Fruit fly (Drosophila melanogaster) whole organism, embryonic: Measurements from ENCODE around the gene CG17154.
A peak's percentile ranks its signal among the peaks of the same experiment; 100 is the strongest.

Source experiments
- Asciz ChIP-seq: fragments of 200-800 bp; sonication (Bioruptor generic); optimal IDR thresholded peaks from 2 replicates; lab custom pipeline; 2017; ENCODE audit warnings: missing biosample characterization, mild to moderate bottlenecking, missing genetic modification characterization, missing genetic modification reagents
- Atf6 ChIP-seq: fragments of 200-800 bp; sonication (Bioruptor generic); IDR thresholded peaks from 2 replicates; pipeline ENCODE4 v1.3.6; 2022; ENCODE audit warnings: missing biosample characterization, missing genetic modification characterization
- B-H1 ChIP-seq: fragments of 200-800 bp; sonication (Bioruptor generic); IDR thresholded peaks from 3 replicates; pipeline ENCODE4 v1.3.6; 2022; ENCODE audit warnings: missing biosample characterization, missing genetic modification characterization
- CG10209 ChIP-seq: fragments of 200-800 bp; sonication (Bioruptor generic); optimal IDR thresholded peaks from 3 replicates; lab custom pipeline; 2017; ENCODE audit warnings: missing biosample characterization, mild to moderate bottlenecking, missing genetic modification characterization, missing genetic modification reagents
- CG10462 ChIP-seq: fragments of 200-800 bp; sonication (Bioruptor generic); optimal IDR thresholded peaks from 2 replicates; lab custom pipeline; 2016; ENCODE audit warnings: missing biosample characterization, missing genetic modification characterization
- CG10543 ChIP-seq: fragments of 200-800 bp; sonication (Bioruptor generic); optimal IDR thresholded peaks from 3 replicates; lab custom pipeline; 2017; ENCODE audit warnings: missing biosample characterization, mild to moderate bottlenecking, missing genetic modification characterization, moderate library complexity
- CG13123 ChIP-seq: fragments of 200-800 bp; sonication (Bioruptor generic); optimal IDR thresholded peaks from 2 replicates; lab custom pipeline; 2016; ENCODE audit warnings: missing biosample characterization, missing genetic modification characterization
- CG13775 ChIP-seq: fragments of 200-800 bp; sonication (Bioruptor generic); optimal IDR thresholded peaks from 3 replicates; lab custom pipeline; 2017; ENCODE audit warnings: missing biosample characterization, mild to moderate bottlenecking, missing genetic modification characterization
- CG14441 ChIP-seq: fragments of 200-800 bp; sonication (Bioruptor generic); IDR thresholded peaks from 2 replicates; pipeline ENCODE4 v1.3.6; 2022; ENCODE audit warnings: missing biosample characterization, missing genetic modification characterization
- CG15514 ChIP-seq: fragments of 200-800 bp; sonication (Bioruptor generic); optimal IDR thresholded peaks from 3 replicates; lab custom pipeline; 2017; ENCODE audit warnings: missing biosample characterization, missing genetic modification characterization, mild to moderate bottlenecking, moderate library complexity, missing genetic modification reagents
- CG1792 ChIP-seq: fragments of 200-800 bp; sonication (Bioruptor generic); optimal IDR thresholded peaks from 2 replicates; lab custom pipeline; 2016; ENCODE audit warnings: missing biosample characterization, missing genetic modification characterization
- CG18262 ChIP-seq: fragments of 200-800 bp; optimal IDR thresholded peaks from 3 replicates; lab custom pipeline; 2019; ENCODE audit warnings: missing biosample characterization, mild to moderate bottlenecking, missing genetic modification characterization, moderate library complexity
- CG1832 ChIP-seq: fragments of 200-800 bp; sonication (Bioruptor generic); optimal IDR thresholded peaks from 2 replicates; lab custom pipeline; 2017; ENCODE audit warnings: missing biosample characterization, mild to moderate bottlenecking, missing genetic modification characterization, inconsistent platforms
- CG18764 ChIP-seq: fragments of 200-800 bp; sonication (Bioruptor generic); optimal IDR thresholded peaks from 3 replicates; lab custom pipeline; 2016; ENCODE audit warnings: missing biosample characterization, missing genetic modification characterization
- CG3163 ChIP-seq: fragments of 200-800 bp; sonication (Bioruptor generic); optimal IDR thresholded peaks from 3 replicates; lab custom pipeline; 2016; ENCODE audit warnings: missing biosample characterization, missing genetic modification characterization
- CG32532 ChIP-seq: fragments of 200-800 bp; sonication (Bioruptor generic); IDR thresholded peaks from 2 replicates; pipeline ENCODE4 v1.3.6; 2022; ENCODE audit warnings: missing biosample characterization, missing genetic modification characterization
- CG34224 ChIP-seq: fragments of 200-800 bp; sonication (Bioruptor generic); IDR thresholded peaks from 3 replicates; pipeline ENCODE4 v1.3.6; 2022; ENCODE audit warnings: missing biosample characterization, missing genetic modification characterization; ENCODE audit not compliant: partially characterized antibody
- CG7271 ChIP-seq: fragments of 200-800 bp; sonication (Bioruptor generic); optimal IDR thresholded peaks from 2 replicates; lab custom pipeline; 2018; ENCODE audit warnings: missing biosample characterization, mild to moderate bottlenecking, missing genetic modification characterization, moderate library complexity
- CG8359 ChIP-seq: fragments of 200-800 bp; sonication (Bioruptor generic); optimal IDR thresholded peaks from 2 replicates; lab custom pipeline; 2017; ENCODE audit warnings: missing biosample characterization, mild to moderate bottlenecking, missing genetic modification characterization, borderline replicate concordance
- CG8388 ChIP-seq: fragments of 200-800 bp; sonication (Bioruptor generic); optimal IDR thresholded peaks from 2 replicates; lab custom pipeline; 2019; ENCODE audit warnings: missing biosample characterization, mild to moderate bottlenecking, missing genetic modification characterization, moderate library complexity
- CTCF ChIP-seq: fragments of 200-800 bp; sonication (Bioruptor generic); optimal IDR thresholded peaks from 2 replicates; lab custom pipeline; 2017; ENCODE audit warnings: missing biosample characterization, mild to moderate bottlenecking, missing genetic modification characterization, moderate library complexity
- CkIIα-i1 ChIP-seq: fragments of 200-800 bp; sonication (Bioruptor generic); IDR thresholded peaks from 2 replicates; pipeline ENCODE4 v1.3.6; 2022; ENCODE audit warnings: missing biosample characterization, missing genetic modification characterization
- Dad ChIP-seq: fragments of 200-800 bp; sonication (Bioruptor generic); optimal IDR thresholded peaks from 3 replicates; lab custom pipeline; 2016; ENCODE audit warnings: missing biosample characterization, missing genetic modification characterization
- Deaf1 ChIP-seq: fragments of 200-800 bp; optimal IDR thresholded peaks from 3 replicates; lab custom pipeline; 2019; ENCODE audit warnings: missing biosample characterization, mild to moderate bottlenecking, missing genetic modification characterization, moderate library complexity
- Dp ChIP-seq: fragments of 200-800 bp; sonication (Bioruptor generic); optimal IDR thresholded peaks from 2 replicates; lab custom pipeline; 2018; ENCODE audit warnings: missing biosample characterization, mild to moderate bottlenecking, missing genetic modification characterization, moderate library complexity
- H2.0 ChIP-seq: fragments of 200-800 bp; sonication (Bioruptor generic); IDR thresholded peaks from 2 replicates; pipeline ENCODE4 v1.3.6; 2022; ENCODE audit warnings: missing biosample characterization, missing genetic modification characterization
- Hr3 ChIP-seq: fragments of 200-800 bp; sonication (Bioruptor generic); optimal IDR thresholded peaks from 3 replicates; lab custom pipeline; 2016; ENCODE audit warnings: missing biosample characterization, missing genetic modification characterization
- Jarid2 ChIP-seq: fragments of 200-800 bp; sonication (Bioruptor generic); optimal IDR thresholded peaks from 3 replicates; lab custom pipeline; 2017; ENCODE audit warnings: mild to moderate bottlenecking, missing biosample characterization, missing genetic modification reagents, missing genetic modification characterization
- Mrtf ChIP-seq: fragments of 200-800 bp; sonication (Bioruptor generic); IDR thresholded peaks from 3 replicates; pipeline ENCODE4 v1.3.6; 2022; ENCODE audit warnings: missing biosample characterization, missing genetic modification characterization
- NK7.1 ChIP-seq: fragments of 200-800 bp; sonication (Bioruptor generic); optimal IDR thresholded peaks from 3 replicates; lab custom pipeline; 2016; ENCODE audit warnings: missing biosample characterization, missing genetic modification characterization
- Neu2 ChIP-seq: fragments of 200-800 bp; sonication (Bioruptor generic); optimal IDR thresholded peaks from 3 replicates; lab custom pipeline; 2016; ENCODE audit warnings: missing biosample characterization, missing genetic modification characterization, borderline replicate concordance
- Rx ChIP-seq: fragments of 200-800 bp; sonication (Bioruptor generic); IDR thresholded peaks from 2 replicates; pipeline ENCODE4 v1.3.6; 2022; ENCODE audit warnings: missing biosample characterization, missing genetic modification characterization
- Tbp ChIP-seq: fragments of >200 bp; optimal IDR thresholded peaks from 2 replicates; lab custom pipeline; 2018; ENCODE audit warnings: missing biosample characterization, missing genetic modification characterization
- al ChIP-seq: fragments of 200-800 bp; sonication (Bioruptor generic); IDR thresholded peaks from 2 replicates; pipeline ENCODE4 v1.3.6; 2022; ENCODE audit warnings: missing biosample characterization, missing genetic modification characterization
- ap ChIP-seq: fragments of 200-800 bp; sonication (Bioruptor generic); IDR thresholded peaks from 2 replicates; pipeline ENCODE4 v1.3.6; 2022; ENCODE audit warnings: missing biosample characterization, missing genetic modification characterization
- ase ChIP-seq: fragments of 200-800 bp; sonication (Bioruptor generic); IDR thresholded peaks from 3 replicates; pipeline ENCODE4 v1.3.6; 2022; ENCODE audit warnings: missing biosample characterization, missing genetic modification characterization
- ash1 ChIP-seq: fragments of 200-800 bp; sonication (Bioruptor generic); optimal IDR thresholded peaks from 2 replicates; lab custom pipeline; 2018; ENCODE audit warnings: missing biosample characterization, mild to moderate bottlenecking, missing genetic modification characterization
- btn ChIP-seq: fragments of 200-800 bp; sonication (Bioruptor generic); optimal IDR thresholded peaks from 2 replicates; lab custom pipeline; 2016; ENCODE audit warnings: missing biosample characterization, missing genetic modification characterization
- chif ChIP-seq, 2 experiments: fragments of 200-800 bp; sonication (Bioruptor generic); optimal IDR thresholded peaks; 3 replicates each; lab custom pipeline; 2016; ENCODE audit warnings: missing biosample characterization in 2 of 2, missing genetic modification characterization in 2 of 2
- crc ChIP-seq: fragments of 200-800 bp; sonication (Bioruptor generic); optimal IDR thresholded peaks from 2 replicates; lab custom pipeline; 2016; ENCODE audit warnings: missing biosample characterization, missing genetic modification characterization
- dimm ChIP-seq: fragments of 200-800 bp; sonication (Bioruptor generic); IDR thresholded peaks from 2 replicates; pipeline ENCODE4 v1.3.6; 2022; ENCODE audit warnings: missing biosample characterization, missing genetic modification characterization
- fd64A ChIP-seq: fragments of 200-800 bp; sonication (Bioruptor generic); optimal IDR thresholded peaks from 3 replicates; lab custom pipeline; 2018; ENCODE audit warnings: missing biosample characterization, mild to moderate bottlenecking, missing genetic modification characterization
- grau ChIP-seq: fragments of 200-800 bp; optimal IDR thresholded peaks from 3 replicates; lab custom pipeline; 2019; ENCODE audit warnings: missing biosample characterization, mild to moderate bottlenecking, missing genetic modification characterization, moderate library complexity
- gsb ChIP-seq: fragments of 200-800 bp; sonication (Bioruptor generic); IDR thresholded peaks from 2 replicates; pipeline ENCODE4 v1.3.6; 2022; ENCODE audit warnings: missing biosample characterization, missing genetic modification characterization
- hb ChIP-seq: fragments of 200-800 bp; sonication (Bioruptor generic); IDR thresholded peaks from 3 replicates; pipeline ENCODE4 v1.3.6; 2022; ENCODE audit warnings: missing biosample characterization, missing genetic modification characterization; ENCODE audit not compliant: partially characterized antibody
- insv ChIP-seq, 2 experiments: fragments of 200-800 bp; sonication (Bioruptor generic); optimal IDR thresholded peaks; 3 replicates each; lab custom pipeline; 2016 to 2018; ENCODE audit warnings: missing biosample characterization in 2 of 2, missing genetic modification characterization in 2 of 2
- kni ChIP-seq: fragments of 200-800 bp; sonication (Bioruptor generic); optimal IDR thresholded peaks from 3 replicates; lab custom pipeline; 2017; ENCODE audit warnings: mild to moderate bottlenecking, missing biosample characterization, missing genetic modification reagents, missing genetic modification characterization
- pan ChIP-seq, 4 experiments: fragments of >200 bp in 3 of 4; fragments of 200-800 bp in 1 of 4; sonication (Bioruptor generic) in 1 of 4; optimal IDR thresholded peaks in 3 of 4; IDR thresholded peaks in 1 of 4; 2 replicates each; pipeline versions ENCODE4 v1.3.6 to Lab custom; 2017 to 2022; ENCODE audit warnings: missing biosample characterization in 2 of 4, missing genetic modification characterization in 2 of 4, mixed read lengths in 1 of 4
- sr ChIP-seq: fragments of 200-800 bp; sonication (Bioruptor generic); IDR thresholded peaks from 3 replicates; pipeline ENCODE4 v1.3.6; 2022; ENCODE audit warnings: missing biosample characterization, missing genetic modification characterization
- stc ChIP-seq: fragments of 200-800 bp; sonication (Bioruptor generic); IDR thresholded peaks from 2 replicates; pipeline ENCODE4 v1.3.6; 2022; ENCODE audit warnings: missing biosample characterization, missing genetic modification characterization
- trem ChIP-seq: fragments of 200-800 bp; optimal IDR thresholded peaks from 3 replicates; lab custom pipeline; 2019; ENCODE audit warnings: missing biosample characterization, mild to moderate bottlenecking, missing genetic modification characterization, moderate library complexity

The CG17154 gene

dm6 chr3L:12053695-12054094, 34.7 kb upstream of the CG17154 start (continued):
- peak; percentile 62 for TF ChIP-seq stc (GFP tag; lab: Robert Waterston, UW)
- peak; percentile 11; the same call in 1 of the 3 replicates for TF ChIP-seq B-H1
- TF ChIP-seq H2.0 (GFP tag; lab: Robert Waterston, UW): no peak
- TF ChIP-seq hb (GFP tag; lab: Robert Waterston, UW): no peak
- no peak for TF ChIP-seq CG10543 (GFP tag; lab: Kevin White, UChicago)
- TF ChIP-seq Rx: peak; percentile 34; the same call in 1 of the 2 replicates
- no peak for TF ChIP-seq Deaf1 (tag; lab: Kevin White, UChicago)
- TF ChIP-seq chif (GFP tag; optimal IDR thresholded peaks at IDR 0.05; lab: Kevin White, UChicago): peak; percentile 32 to 48
- TF ChIP-seq Tbp: no peak
- no peak for TF ChIP-seq dimm (GFP tag; lab: Robert Waterston, UW)
- 0 out of 2 replicates have a peak, but pooled peaks have one; percentile 16 for TF ChIP-seq ap (GFP tag; lab: Robert Waterston, UW)
- no peak for TF ChIP-seq ash1 (GFP tag; lab: Kevin White, UChicago)
- TF ChIP-seq CG10462 (GFP tag; lab: Kevin White, UChicago): no peak
- TF ChIP-seq insv (GFP tag; optimal IDR thresholded peaks at IDR 0.05; lab: Kevin White, UChicago): no peak
- TF ChIP-seq sr (GFP tag; lab: Robert Waterston, UW): no peak
- 0 out of 2 replicates have a peak, but pooled peaks have one; percentile 22 for TF ChIP-seq CG14441
- no peak for TF ChIP-seq NK7.1
- TF ChIP-seq CG18764 (GFP tag; lab: Kevin White, UChicago): peak; percentile 30
- no peak for TF ChIP-seq CG10209 (GFP tag; lab: Kevin White, UChicago)
- no peak for TF ChIP-seq al (GFP tag; lab: Robert Waterston, UW)
- TF ChIP-seq fd64A: peak; percentile 35
- no peak for TF ChIP-seq pan (optimal IDR thresholded peaks at IDR 0.05; lab: Kevin White, UChicago)
- TF ChIP-seq pan (GFP tag; optimal IDR thresholded peaks at IDR 0.05 in 1 of 2, IDR thresholded peaks at IDR 0.05 in 1 of 2): peak in 1 of 2 experiments; percentile 41
- peak; percentile 65 for TF ChIP-seq CG8388
- no peak for TF ChIP-seq Asciz (GFP tag; lab: Kevin White, UChicago)
- TF ChIP-seq crc: no peak
- no peak for TF ChIP-seq CG15514 (GFP tag; lab: Kevin White, UChicago)
- TF ChIP-seq trem: peak; percentile 26
- no peak for TF ChIP-seq CG32532
- no peak for TF ChIP-seq CG1832 (GFP tag; lab: Kevin White, UChicago)
- no peak for TF ChIP-seq Mrtf (GFP tag; lab: Robert Waterston, UW)
- TF ChIP-seq CG18262 (tag; lab: Kevin White, UChicago): peak; percentile 52
- TF ChIP-seq CkIIα-i1: no peak
- no peak for TF ChIP-seq Dp (GFP tag; lab: Kevin White, UChicago)
- peak; percentile 56 for TF ChIP-seq CG8359
- TF ChIP-seq ase (GFP tag; lab: Robert Waterston, UW): 0 out of 3 replicates have a peak, but pooled peaks have one; percentile 11
- TF ChIP-seq CG13123 (GFP tag; lab: Kevin White, UChicago): no peak
- TF ChIP-seq Dad (GFP tag; lab: Kevin White, UChicago): no peak
- no peak for TF ChIP-seq gsb (GFP tag; lab: Robert Waterston, UW)
- TF ChIP-seq CG34224: no peak
- TF ChIP-seq btn (GFP tag; lab: Kevin White, UChicago): no peak
- TF ChIP-seq CG3163: no peak
- no peak for TF ChIP-seq CG7271 (tag; lab: Kevin White, UChicago)
- TF ChIP-seq kni (GFP tag; lab: Kevin White, UChicago): no peak
- TF ChIP-seq grau (tag; lab: Kevin White, UChicago): peak; percentile 25
- TF ChIP-seq Neu2 (GFP tag; lab: Kevin White, UChicago): no peak
- no peak for TF ChIP-seq Hr3
- TF ChIP-seq Atf6 (GFP tag; lab: Robert Waterston, UW): no peak
- peak; percentile 14 for TF ChIP-seq CG13775 (GFP tag; lab: Kevin White, UChicago)
- TF ChIP-seq Jarid2: no peak
- TF ChIP-seq CG1792 (GFP tag; lab: Kevin White, UChicago): no peak
- no peak for TF ChIP-seq CTCF (GFP tag; lab: Kevin White, UChicago)
